Fruit fly (Drosophila melanogaster): ENCODE data around the gene Not10.

DNA sequence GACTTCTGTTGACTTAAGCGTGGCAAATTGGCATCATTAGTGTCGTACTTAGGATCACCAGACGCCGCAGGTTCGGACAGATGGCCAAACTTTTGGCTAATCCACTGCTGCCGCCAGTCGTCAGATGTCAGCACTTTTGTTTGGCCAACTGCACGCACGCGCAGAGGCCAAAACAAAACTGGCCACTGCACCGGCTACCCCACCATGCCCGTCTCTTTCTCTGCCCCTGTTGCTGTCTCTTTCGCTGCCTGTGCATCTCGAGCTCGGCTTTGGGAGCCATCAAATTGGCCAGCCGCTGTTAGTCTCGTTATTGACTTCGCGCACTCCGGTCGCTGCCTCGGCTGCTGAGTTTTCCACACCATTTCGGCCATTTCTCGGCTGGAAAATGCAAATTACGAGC is 32.1 kb downstream of the Not10 start, which contains the start of gene CG14395:
- no peak for TF ChIP-seq usp (GFP tag; optimal IDR thresholded peaks at IDR 0.05)
- no peak for TF ChIP-seq CG8478 (optimal IDR thresholded peaks at IDR 0.05)
- TF ChIP-seq psq (optimal IDR thresholded peaks at IDR 0.05), result no peak
- no peak for TF ChIP-seq EcR (GFP tag; optimal IDR thresholded peaks at IDR 0.05)
- TF ChIP-seq Dll (optimal IDR thresholded peaks at IDR 0.05), result no peak
